Fruit fly (Drosophila melanogaster): ENCODE results near the gene Gat.

Gat gene

DNA sequence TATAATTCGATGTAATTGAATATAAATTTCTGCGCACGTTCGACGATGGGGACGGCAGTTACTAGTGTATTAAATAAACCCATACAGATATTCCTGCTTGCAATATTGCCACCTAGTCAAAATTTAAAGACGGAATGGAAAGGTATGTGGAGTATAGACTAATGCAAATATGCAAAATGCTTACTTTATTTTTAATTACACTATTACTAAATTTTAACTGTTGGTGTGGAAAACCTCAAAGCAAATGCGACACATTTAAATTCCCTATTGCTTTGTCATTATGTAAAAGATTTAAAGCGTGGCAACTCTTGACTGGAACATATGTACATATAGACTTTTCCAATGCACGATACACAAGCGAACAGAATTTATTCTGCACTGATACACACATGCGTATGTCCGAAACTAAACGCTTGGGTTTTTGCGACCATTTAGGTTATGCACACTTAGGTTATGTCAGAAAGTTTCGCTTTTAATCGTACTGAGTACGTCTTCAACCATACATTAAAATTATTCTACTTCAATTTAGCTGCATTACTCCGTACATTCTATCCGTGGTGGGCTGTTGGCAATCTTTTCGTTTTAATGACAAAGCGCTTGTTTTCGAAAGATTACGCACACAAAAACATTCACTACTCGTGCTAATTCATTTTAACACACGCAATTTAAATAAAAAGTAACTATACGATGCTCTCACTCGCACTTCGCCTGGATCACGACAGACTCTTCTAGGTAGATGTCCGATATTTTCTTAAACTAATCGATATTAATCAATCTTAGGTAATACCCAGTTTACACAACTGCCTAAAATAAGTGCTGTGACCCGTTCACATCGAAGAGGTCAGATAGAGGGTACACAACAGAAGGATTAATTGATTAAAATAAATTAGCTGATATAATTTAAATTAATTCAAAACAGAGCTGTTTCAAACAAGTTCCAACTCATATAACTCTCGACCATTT is 30.7 kb downstream of the Gat start, which contains the start of gene gw (continued):
- peak; percentile 49 for TF ChIP-seq zfh2 (GFP tag; optimal IDR thresholded peaks at IDR 0.05)

DNA sequence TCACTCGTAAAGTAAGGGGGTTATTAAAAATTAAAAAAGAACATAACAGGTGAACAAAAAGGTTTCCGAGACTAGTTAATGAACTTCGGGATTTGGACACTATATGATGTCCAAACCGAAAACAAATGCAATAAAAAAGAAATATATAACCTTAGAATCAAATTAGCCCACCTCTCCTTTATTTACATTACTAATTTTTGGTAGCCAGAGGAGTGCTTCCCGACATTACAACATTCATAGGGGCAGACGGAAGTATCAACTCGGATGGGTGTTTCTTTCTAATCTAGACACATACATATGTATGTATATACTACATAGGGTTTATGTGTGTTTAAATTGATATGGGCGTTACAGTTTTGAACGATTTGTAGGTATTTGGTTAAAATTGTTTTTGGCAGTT is 32.6 kb downstream of the Gat start:
- TF ChIP-seq CG7839 (tag; optimal IDR thresholded peaks at IDR 0.05) (no peak), chinmo (GFP tag; IDR thresholded peaks at IDR 0.05; ENCODE audit: partially characterized antibody) (no peak), Pdp1 (GFP tag; optimal IDR thresholded peaks at IDR 0.05) (peak in 1 of 2 experiments; percentile 31), CG1603 (tag; optimal IDR thresholded peaks at IDR 0.05) (no peak), CG17829 (tag; optimal IDR thresholded peaks at IDR 0.05) (no peak), CG12769 (tag; optimal IDR thresholded peaks at IDR 0.05) (peak; percentile 26), gcm (GFP tag; optimal IDR thresholded peaks at IDR 0.05) (peak; percentile 68), Ptx1 (GFP tag; IDR thresholded peaks at IDR 0.05) (no peak), CG18764 (GFP tag; optimal IDR thresholded peaks at IDR 0.05) (no peak), CG1602 (GFP tag; optimal IDR thresholded peaks at IDR 0.05) (no peak), CG30403 (GFP tag; optimal IDR thresholded peaks at IDR 0.05) (no peak), sens (GFP tag) (peak; percentile 71), CG10321 (GFP tag; IDR thresholded peaks at IDR 0.05) (no peak), CG10959 (GFP tag; IDR thresholded peaks at IDR 0.05) (no peak), H15 (GFP tag; IDR thresholded peaks at IDR 0.05) (no peak), CG2199 (GFP tag; IDR thresholded peaks at IDR 0.05) (peak; percentile 10; the same call in 1 of the 3 replicates), eyg (GFP tag; optimal IDR thresholded peaks at IDR 0.05) (no peak), CG13894 (tag; optimal IDR thresholded peaks at IDR 0.05) (no peak), CG2875 (GFP tag; optimal IDR thresholded peaks at IDR 0.05) (no peak), CG17186 (GFP tag; optimal IDR thresholded peaks at IDR 0.05) (no peak), emc (GFP tag; optimal IDR thresholded peaks at IDR 0.05) (no peak), tin (GFP tag; optimal IDR thresholded peaks at IDR 0.05) (no peak), CG1233 (GFP tag; optimal IDR thresholded peaks at IDR 0.05) (no peak), cg (GFP tag; optimal IDR thresholded peaks at IDR 0.05) (no peak), lola (GFP tag; optimal IDR thresholded peaks at IDR 0.05) (no peak), MESR4 (GFP tag; optimal IDR thresholded peaks at IDR 0.05) (peak; percentile 5), HLH3B (GFP tag; IDR thresholded peaks at IDR 0.05) (no peak)

DNA sequence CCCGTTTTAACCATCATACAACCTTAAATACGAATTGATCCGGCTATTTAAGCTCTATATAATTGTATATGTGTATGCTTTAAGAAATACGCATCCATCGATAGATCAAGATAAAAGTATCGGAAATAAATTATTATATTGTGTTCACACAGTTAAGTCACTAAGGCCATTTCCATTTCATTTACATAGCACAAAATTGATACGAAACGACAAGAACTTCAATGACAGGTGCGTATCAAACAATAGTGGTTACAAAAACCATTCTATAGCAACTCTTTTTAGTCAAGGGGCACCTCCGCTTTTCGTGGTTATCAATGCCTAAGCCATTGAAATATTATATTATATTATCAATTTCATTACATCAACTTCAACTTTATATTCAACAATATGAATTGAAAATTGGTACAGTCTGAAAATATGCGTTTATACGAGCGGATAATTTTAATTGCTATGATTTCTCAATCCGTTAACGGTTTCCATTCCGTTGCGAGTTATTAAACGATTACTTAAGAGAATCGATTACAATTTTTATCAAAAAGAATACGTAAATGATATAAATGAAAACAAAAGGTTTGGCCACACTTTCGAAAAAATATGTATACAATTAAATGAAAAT is 33.7 kb downstream of the Gat start, which contains the start of the genes CG46466 and Slip1:
Gene CG46466, minus strand, starts transcription at position 70 of the 616 bp plus-strand sequence.
Gene Slip1, plus strand, starts transcription at position 567 of the 616 bp plus-strand sequence.
- TF ChIP-seq pnt (GFP tag; optimal IDR thresholded peaks at IDR 0.05) (peak; percentile 13), CG6175 (GFP tag; IDR thresholded peaks at IDR 0.05) (no peak), pan (optimal IDR thresholded peaks at IDR 0.05) (no peak), pan (GFP tag; optimal IDR thresholded peaks at IDR 0.05 in 1 of 2, IDR thresholded peaks at IDR 0.05 in 1 of 2) (no peak), CG12155 (GFP tag; optimal IDR thresholded peaks at IDR 0.05) (peak; percentile 13), hbn (GFP tag; IDR thresholded peaks at IDR 0.05; ENCODE audit: partially characterized antibody) (no peak), gsb (GFP tag; IDR thresholded peaks at IDR 0.05) (no peak), CG17802 (tag; optimal IDR thresholded peaks at IDR 0.05) (peak; percentile 96), CG8478 (optimal IDR thresholded peaks at IDR 0.05) (no peak), twi (tag; optimal IDR thresholded peaks at IDR 0.05) (peak; percentile 36), CG2712 (tag; optimal IDR thresholded peaks at IDR 0.05) (peak; percentile 28), Sox100B (GFP tag; optimal IDR thresholded peaks at IDR 0.05) (peak; percentile 13), seq (GFP tag; IDR thresholded peaks at IDR 0.05) (no peak), NK7.1 (GFP tag; optimal IDR thresholded peaks at IDR 0.05) (no peak), phol (tag; optimal IDR thresholded peaks at IDR 0.05) (peak; percentile 60), CG7556 (GFP tag; optimal IDR thresholded peaks at IDR 0.05) (no peak), Mes4 (GFP tag; optimal IDR thresholded peaks at IDR 0.05) (no peak), bab2 (GFP tag; optimal IDR thresholded peaks at IDR 0.05) (no peak), CG10147 (GFP tag; optimal IDR thresholded peaks at IDR 0.05) (no peak), CG14860 (GFP tag; IDR thresholded peaks at IDR 0.05; ENCODE audit: partially characterized antibody) (no peak)

Measured in whole organism, embryonic.